Worm (Caenorhabditis elegans) whole organism, late embryonic: Measurements from ENCODE around the gene Y56A3A.7.

Experiments used
- ceh-9 ChIP-seq: sonication (generic microtip); optimal IDR thresholded peaks from 2 replicates; lab custom pipeline; 2016; ENCODE audit warnings: mild to moderate bottlenecking, missing genetic modification characterization, inconsistent platforms, missing compliant biosample characterization
- ets-4 ChIP-seq: sonication (generic microtip); optimal IDR thresholded peaks from 2 replicates; lab custom pipeline; 2016; ENCODE audit warnings: missing genetic modification characterization, missing compliant biosample characterization
- eyg-1 ChIP-seq: sonication (generic microtip); optimal IDR thresholded peaks from 2 replicates; lab custom pipeline; 2016; ENCODE audit warnings: missing genotype, missing genetic modification characterization, missing compliant biosample characterization
- fkh-10 ChIP-seq: fragments of 150-350 bp; optimal IDR thresholded peaks from 2 replicates; lab custom pipeline; 2014; ENCODE audit warnings: missing biosample characterization, missing genetic modification reagents, missing genetic modification characterization
- hlh-15 ChIP-seq: sonication (generic microtip); optimal IDR thresholded peaks from 2 replicates; lab custom pipeline; 2016; ENCODE audit warnings: missing genetic modification characterization, missing compliant biosample characterization
- nhr-11 ChIP-seq: fragments of 150-350 bp; optimal IDR thresholded peaks from 2 replicates; lab custom pipeline; 2014; ENCODE audit warnings: missing biosample characterization, missing genetic modification characterization
- pha-4 ChIP-seq: fragments of 150-350 bp; optimal IDR thresholded peaks from 2 replicates; lab custom pipeline; 2018; ENCODE audit warnings: missing biosample characterization, missing genetic modification reagents, missing genetic modification characterization

ce11 chrIII:11985066-11985465, 38.2 kb upstream of the Y56A3A.7 start:
- TF ChIP-seq eyg-1 (tag; lab: Kevin White, UChicago) (no peak), ets-4 (tag; lab: Kevin White, UChicago) (no peak), fkh-10 (GFP tag; lab: Kevin White, UChicago) (no peak), pha-4 (tag; lab: Kevin White, UChicago) (no peak), hlh-15 (tag; lab: Kevin White, UChicago) (no peak), ceh-9 (tag; lab: Kevin White, UChicago) (no peak), nhr-11 (tag; lab: Kevin White, UChicago) (no peak)
